Fruit fly (Drosophila melanogaster) whole organism, embryonic: ENCODE measurements around the gene Cbp20.
A peak's percentile ranks its signal among the peaks of the same experiment; 100 is the strongest.

Experiments used
- Adf1 ChIP-seq: fragments of 200-800 bp; sonication (Bioruptor generic); IDR thresholded peaks from 2 replicates; pipeline ENCODE4 v1.3.6; 2022; ENCODE audit warnings: missing biosample characterization, missing genetic modification characterization
- BtbVII ChIP-seq: fragments of 200-800 bp; sonication (Bioruptor generic); optimal IDR thresholded peaks from 3 replicates; lab custom pipeline; 2017; ENCODE audit warnings: missing biosample characterization, mild to moderate bottlenecking, missing genetic modification characterization
- CG10147 ChIP-seq: fragments of 200-800 bp; sonication (Bioruptor generic); optimal IDR thresholded peaks from 2 replicates; lab custom pipeline; 2019; ENCODE audit warnings: missing biosample characterization, mild to moderate bottlenecking, missing genetic modification characterization, moderate library complexity
- CG12104 ChIP-seq: fragments of 200-800 bp; sonication (Bioruptor generic); optimal IDR thresholded peaks from 3 replicates; lab custom pipeline; 2016; ENCODE audit warnings: missing biosample characterization, missing genetic modification characterization
- CG12769 ChIP-seq: fragments of 200-800 bp; sonication (Bioruptor generic); optimal IDR thresholded peaks from 2 replicates; lab custom pipeline; 2019; ENCODE audit warnings: missing biosample characterization, mild to moderate bottlenecking, missing genetic modification characterization, moderate library complexity
- CG14710 ChIP-seq: fragments of 200-800 bp; sonication (Bioruptor generic); optimal IDR thresholded peaks from 3 replicates; lab custom pipeline; 2019; ENCODE audit warnings: missing biosample characterization, mild to moderate bottlenecking, missing genetic modification characterization, moderate library complexity
- CG17186 ChIP-seq: fragments of 200-800 bp; sonication (Bioruptor generic); optimal IDR thresholded peaks from 3 replicates; lab custom pipeline; 2017; ENCODE audit warnings: missing biosample characterization, missing genetic modification reagents, missing genetic modification characterization
- CG17385 ChIP-seq: fragments of 200-800 bp; sonication (Bioruptor generic); optimal IDR thresholded peaks from 3 replicates; lab custom pipeline; 2018; ENCODE audit warnings: missing biosample characterization, mild to moderate bottlenecking, missing genetic modification characterization
- CG17568 ChIP-seq: fragments of 200-800 bp; sonication (Bioruptor generic); optimal IDR thresholded peaks from 2 replicates; lab custom pipeline; 2018; ENCODE audit warnings: missing biosample characterization, mild to moderate bottlenecking, missing genetic modification characterization, moderate library complexity
- CG1792 ChIP-seq: fragments of 200-800 bp; sonication (Bioruptor generic); optimal IDR thresholded peaks from 2 replicates; lab custom pipeline; 2016; ENCODE audit warnings: missing biosample characterization, missing genetic modification characterization
- CG2129 ChIP-seq: fragments of 200-800 bp; sonication (Bioruptor generic); IDR thresholded peaks from 2 replicates; pipeline ENCODE4 v1.3.6; 2022; ENCODE audit warnings: missing biosample characterization, missing genetic modification characterization; ENCODE audit not compliant: partially characterized antibody
- CG34422 ChIP-seq: fragments of 200-800 bp; sonication (Bioruptor generic); IDR thresholded peaks from 3 replicates; pipeline ENCODE4 v1.3.6; 2022; ENCODE audit warnings: missing biosample characterization, missing genetic modification characterization
- CG6254 ChIP-seq: fragments of 200-800 bp; sonication (Bioruptor generic); optimal IDR thresholded peaks from 3 replicates; lab custom pipeline; 2017; ENCODE audit warnings: mild to moderate bottlenecking, missing biosample characterization, missing genetic modification reagents, missing genetic modification characterization
- CG6654 ChIP-seq: fragments of 200-800 bp; sonication (Bioruptor generic); optimal IDR thresholded peaks from 2 replicates; lab custom pipeline; 2017; ENCODE audit warnings: missing biosample characterization, mild to moderate bottlenecking, missing genetic modification characterization
- CG6854 ChIP-seq: fragments of 200-800 bp; sonication (Bioruptor generic); optimal IDR thresholded peaks from 3 replicates; lab custom pipeline; 2017; ENCODE audit warnings: missing biosample characterization, mild to moderate bottlenecking, missing genetic modification characterization
- CG8290 ChIP-seq, 3 experiments: fragments of 200-800 bp; sonication (Bioruptor generic); optimal IDR thresholded peaks; 2 replicates each; lab custom pipeline; 2016 to 2019; ENCODE audit warnings: missing biosample characterization in 3 of 3, missing genetic modification characterization in 3 of 3, mild to moderate bottlenecking in 2 of 3, moderate library complexity in 1 of 3
- CG9437 ChIP-seq: fragments of 200-800 bp; sonication (Bioruptor generic); optimal IDR thresholded peaks from 2 replicates; lab custom pipeline; 2018; ENCODE audit warnings: missing biosample characterization, mild to moderate bottlenecking, missing genetic modification characterization
- CoRest ChIP-seq: fragments of 200-800 bp; sonication (Bioruptor generic); optimal IDR thresholded peaks from 3 replicates; lab custom pipeline; 2018; ENCODE audit warnings: missing biosample characterization, mild to moderate bottlenecking, missing genetic modification characterization, moderate library complexity
- Deaf1 ChIP-seq: fragments of 200-800 bp; optimal IDR thresholded peaks from 3 replicates; lab custom pipeline; 2019; ENCODE audit warnings: missing biosample characterization, mild to moderate bottlenecking, missing genetic modification characterization, moderate library complexity
- Ets65A ChIP-seq: fragments of 200-800 bp; sonication (Bioruptor generic); peaks from one replicate; lab custom pipeline; 2016; ENCODE audit warnings: missing biosample characterization, missing genetic modification characterization
- Fer1 ChIP-seq: fragments of 200-800 bp; sonication (Bioruptor generic); optimal IDR thresholded peaks from 2 replicates; lab custom pipeline; 2017; ENCODE audit warnings: missing biosample characterization, mild to moderate bottlenecking, missing genetic modification characterization
- Gug ChIP-seq: fragments of 200-800 bp; sonication (Bioruptor generic); IDR thresholded peaks from 4 replicates; pipeline ENCODE4 v1.3.6; 2022; ENCODE audit warnings: missing biosample characterization, missing genetic modification characterization
- HLH4C ChIP-seq: fragments of 200-800 bp; sonication (Bioruptor generic); IDR thresholded peaks from 3 replicates; pipeline ENCODE4 v1.3.6; 2022; ENCODE audit warnings: missing biosample characterization, missing genetic modification characterization; ENCODE audit not compliant: partially characterized antibody
- HLH54F ChIP-seq: fragments of 200-800 bp; sonication (Bioruptor generic); optimal IDR thresholded peaks from 3 replicates; lab custom pipeline; 2016; ENCODE audit warnings: missing biosample characterization, missing genetic modification characterization
- HmgZ ChIP-seq: fragments of 200-800 bp; sonication (Bioruptor generic); optimal IDR thresholded peaks from 2 replicates; lab custom pipeline; 2018; ENCODE audit warnings: missing biosample characterization, mild to moderate bottlenecking, missing genetic modification characterization
- Hmr ChIP-seq: fragments of 200-800 bp; sonication (Bioruptor generic); optimal IDR thresholded peaks from 3 replicates; lab custom pipeline; 2017; ENCODE audit warnings: mild to moderate bottlenecking, missing biosample characterization, missing genetic modification reagents, missing genetic modification characterization
- Med ChIP-seq: fragments of 200-800 bp; sonication (Bioruptor generic); peaks from one replicate; lab custom pipeline; 2016; ENCODE audit warnings: missing biosample characterization, missing genetic modification characterization, mild to moderate bottlenecking, inconsistent platforms, moderate library complexity
- Sin3A ChIP-seq: fragments of >200 bp; optimal IDR thresholded peaks from 2 replicates; lab custom pipeline; 2018
- Sry-β ChIP-seq: fragments of 200-800 bp; sonication (Bioruptor generic); optimal IDR thresholded peaks from 2 replicates; lab custom pipeline; 2018; ENCODE audit warnings: missing biosample characterization, mild to moderate bottlenecking, missing genetic modification characterization, moderate library complexity
- Taf1 ChIP-seq: fragments of 200-800 bp; sonication (Bioruptor generic); IDR thresholded peaks from 2 replicates; pipeline ENCODE4 v1.3.6; 2022; ENCODE audit warnings: missing biosample characterization, missing genetic modification characterization
- Trl ChIP-seq, 3 experiments: fragments of >200 bp in 2 of 3; fragments of 200-800 bp in 1 of 3; sonication (Bioruptor generic) in 1 of 3; optimal IDR thresholded peaks; 2 replicates in 1 of 3; 3 replicates in 2 of 3; lab custom pipeline; 2016 to 2017; ENCODE audit warnings: missing biosample characterization in 1 of 3, missing genetic modification characterization in 1 of 3
- bbx ChIP-seq: fragments of 200-800 bp; sonication (Bioruptor generic); IDR thresholded peaks from 2 replicates; pipeline ENCODE4 v1.3.6; 2022; ENCODE audit warnings: missing biosample characterization, missing genetic modification characterization; ENCODE audit not compliant: partially characterized antibody
- cato ChIP-seq: fragments of 200-800 bp; sonication (Bioruptor generic); optimal IDR thresholded peaks from 2 replicates; lab custom pipeline; 2016; ENCODE audit warnings: missing biosample characterization, missing genetic modification characterization, borderline replicate concordance
- corto ChIP-seq: fragments of 200-800 bp; sonication (Bioruptor generic); optimal IDR thresholded peaks from 2 replicates; lab custom pipeline; 2016; ENCODE audit warnings: missing biosample characterization, mild to moderate bottlenecking, missing genetic modification characterization, moderate library complexity
- crol ChIP-seq: fragments of 200-800 bp; sonication (Bioruptor generic); IDR thresholded peaks from 2 replicates; pipeline ENCODE4 v1.3.6; 2022; ENCODE audit warnings: missing biosample characterization, missing genetic modification characterization
- dan ChIP-seq: fragments of 200-800 bp; sonication (Bioruptor generic); IDR thresholded peaks from 2 replicates; pipeline ENCODE4 v1.3.6; 2022; ENCODE audit warnings: missing biosample characterization, missing genetic modification characterization
- dmrt99B ChIP-seq: fragments of 200-800 bp; sonication (Bioruptor generic); optimal IDR thresholded peaks from 2 replicates; lab custom pipeline; 2018; ENCODE audit warnings: missing biosample characterization, mild to moderate bottlenecking, missing genetic modification characterization, moderate library complexity
- fd96Cb ChIP-seq: fragments of 200-800 bp; sonication (Bioruptor generic); optimal IDR thresholded peaks from 2 replicates; lab custom pipeline; 2018; ENCODE audit warnings: missing biosample characterization, mild to moderate bottlenecking, missing genetic modification characterization, moderate library complexity
- hb ChIP-seq: fragments of 200-800 bp; sonication (Bioruptor generic); IDR thresholded peaks from 3 replicates; pipeline ENCODE4 v1.3.6; 2022; ENCODE audit warnings: missing biosample characterization, missing genetic modification characterization; ENCODE audit not compliant: partially characterized antibody
- jigr1 ChIP-seq: fragments of 200-800 bp; sonication (Bioruptor generic); IDR thresholded peaks from 3 replicates; pipeline ENCODE4 v1.3.6; 2022; ENCODE audit warnings: missing biosample characterization, missing genetic modification characterization
- lbe ChIP-seq: fragments of 200-800 bp; sonication (Bioruptor generic); optimal IDR thresholded peaks from 2 replicates; lab custom pipeline; 2016; ENCODE audit warnings: missing biosample characterization, mild to moderate bottlenecking, missing genetic modification characterization
- nerfin-2 ChIP-seq: fragments of 200-800 bp; sonication (Bioruptor generic); IDR thresholded peaks from 2 replicates; pipeline ENCODE4 v1.3.6; 2022; ENCODE audit warnings: missing biosample characterization, missing genetic modification characterization; ENCODE audit not compliant: partially characterized antibody
- oc ChIP-seq: fragments of 200-800 bp; sonication (Bioruptor generic); optimal IDR thresholded peaks from 2 replicates; lab custom pipeline; 2018; ENCODE audit warnings: missing biosample characterization, mild to moderate bottlenecking, missing genetic modification characterization, moderate library complexity
- sens ChIP-seq: fragments of 200-800 bp; sonication (Bioruptor generic); peaks from one replicate; lab custom pipeline; 2016; ENCODE audit warnings: missing biosample characterization, missing genetic modification characterization
- slou ChIP-seq: fragments of 200-800 bp; sonication (Bioruptor generic); optimal IDR thresholded peaks from 3 replicates; lab custom pipeline; 2016; ENCODE audit warnings: missing biosample characterization, missing genetic modification characterization
- so ChIP-seq: fragments of 200-800 bp; sonication (Bioruptor generic); IDR thresholded peaks from 3 replicates; pipeline ENCODE4 v1.3.6; 2022; ENCODE audit warnings: missing biosample characterization, missing genetic modification characterization
- ssp ChIP-seq: fragments of 200-800 bp; sonication (Bioruptor generic); IDR thresholded peaks from 2 replicates; pipeline ENCODE4 v1.3.6; 2022; ENCODE audit warnings: missing biosample characterization, missing genetic modification characterization
- tll ChIP-seq, 2 experiments: fragments of 200-800 bp in 1 of 2; fragments of >200 bp in 1 of 2; sonication (Bioruptor generic) in 1 of 2; optimal IDR thresholded peaks; 2 replicates each; lab custom pipeline; 2017 to 2019; ENCODE audit warnings: missing biosample characterization in 2 of 2, missing genetic modification characterization in 2 of 2, mild to moderate bottlenecking in 1 of 2, moderate library complexity in 1 of 2
- toy ChIP-seq: fragments of 200-800 bp; sonication (Bioruptor generic); IDR thresholded peaks from 2 replicates; pipeline ENCODE4 v1.3.6; 2022; ENCODE audit warnings: missing biosample characterization, missing genetic modification characterization
- wdn ChIP-seq: fragments of 200-800 bp; sonication (Bioruptor generic); IDR thresholded peaks from 2 replicates; pipeline ENCODE4 v1.3.6; 2022; ENCODE audit warnings: missing biosample characterization, missing genetic modification characterization

Cbp20 gene

dm6 chr3R:18197802-18198148, 33.3 kb downstream of the Cbp20 start:
- TF ChIP-seq Sry-β (GFP tag; lab: Kevin White, UChicago) (peak; percentile 55), bbx (GFP tag; lab: Robert Waterston, UW) (no peak), slou (GFP tag; lab: Kevin White, UChicago) (no peak), CG6654 (GFP tag; lab: Kevin White, UChicago) (no peak), dan (GFP tag; lab: Robert Waterston, UW) (no peak), CG6254 (GFP tag; lab: Kevin White, UChicago) (no peak), so (GFP tag; lab: Robert Waterston, UW) (no peak), Med (GFP tag; lab: Kevin White, UChicago) (peak; percentile 48), Gug (GFP tag; lab: Robert Waterston, UW) (peak; percentile 44; the same call in 3 of the 4 replicates), Trl (optimal IDR thresholded peaks at IDR 0.05; lab: Kevin White, UChicago) (peak in 1 of 2 experiments; percentile 18), Trl (GFP tag; optimal IDR thresholded peaks at IDR 0.05; lab: Kevin White, UChicago) (no peak), hb (GFP tag; lab: Robert Waterston, UW) (no peak), HLH4C (no peak), toy (GFP tag; lab: Robert Waterston, UW) (no peak), nerfin-2 (GFP tag; lab: Robert Waterston, UW) (no peak), CG12769 (tag; lab: Kevin White, UChicago) (peak; percentile 65), CG12104 (no peak), CG10147 (GFP tag; lab: Kevin White, UChicago) (no peak), wdn (GFP tag; lab: Robert Waterston, UW) (no peak), CG17568 (GFP tag; lab: Kevin White, UChicago) (no peak), BtbVII (GFP tag; lab: Kevin White, UChicago) (no peak), Deaf1 (no peak), CG17385 (GFP tag; lab: Kevin White, UChicago) (no peak), CG9437 (GFP tag; lab: Kevin White, UChicago) (peak; percentile 64), jigr1 (GFP tag; lab: Robert Waterston, UW) (no peak), Adf1 (GFP tag; lab: Robert Waterston, UW) (no peak), HmgZ (tag; lab: Kevin White, UChicago) (peak; percentile 4), CG8290 (GFP tag; optimal IDR thresholded peaks at IDR 0.05; lab: Kevin White, UChicago) (no peak), CG8290 (tag; optimal IDR thresholded peaks at IDR 0.05; lab: Kevin White, UChicago) (peak in 1 of 2 experiments; percentile 44), CG2129 (no peak), cato (GFP tag; lab: Kevin White, UChicago) (no peak), crol (no peak), ssp (GFP tag; lab: Robert Waterston, UW) (no peak), tll (GFP tag; optimal IDR thresholded peaks at IDR 0.05; lab: Kevin White, UChicago) (no peak), CG34422 (GFP tag; lab: Robert Waterston, UW) (no peak), Ets65A (GFP tag; lab: Kevin White, UChicago) (peak; percentile 19), lbe (no peak)

- TF ChIP-seq sens (GFP tag; lab: Kevin White, UChicago) (peak; percentile 90), CoRest (tag; lab: Kevin White, UChicago) (peak; percentile 7), oc (tag; lab: Kevin White, UChicago) (no peak), tll (GFP tag; optimal IDR thresholded peaks at IDR 0.05; lab: Kevin White, UChicago) (peak in 1 of 2 experiments; percentile 70), corto (GFP tag; lab: Kevin White, UChicago) (peak; percentile 18), Taf1 (GFP tag; lab: Robert Waterston, UW) (no peak), Sin3A (lab: Kevin White, UChicago) (no peak), Hmr (GFP tag; lab: Kevin White, UChicago) (peak; percentile 42), CG14710 (tag; lab: Kevin White, UChicago) (peak; percentile 39), CG6854 (GFP tag; lab: Kevin White, UChicago) (peak; percentile 28), fd96Cb (tag; lab: Kevin White, UChicago) (no peak), Fer1 (GFP tag; lab: Kevin White, UChicago) (peak; percentile 83), CG17186 (no peak), dmrt99B (tag; lab: Kevin White, UChicago) (peak; percentile 30), CG1792 (GFP tag; lab: Kevin White, UChicago) (peak; percentile 76), HLH54F (peak; percentile 32), hb (GFP tag; lab: Robert Waterston, UW) (no peak)
Measured at dm6 chr3R:18198518-18199118, 34.2 kb downstream of the Cbp20 start.
